Fruit fly (Drosophila melanogaster): ENCODE data around the gene mRpS6.

DNA sequence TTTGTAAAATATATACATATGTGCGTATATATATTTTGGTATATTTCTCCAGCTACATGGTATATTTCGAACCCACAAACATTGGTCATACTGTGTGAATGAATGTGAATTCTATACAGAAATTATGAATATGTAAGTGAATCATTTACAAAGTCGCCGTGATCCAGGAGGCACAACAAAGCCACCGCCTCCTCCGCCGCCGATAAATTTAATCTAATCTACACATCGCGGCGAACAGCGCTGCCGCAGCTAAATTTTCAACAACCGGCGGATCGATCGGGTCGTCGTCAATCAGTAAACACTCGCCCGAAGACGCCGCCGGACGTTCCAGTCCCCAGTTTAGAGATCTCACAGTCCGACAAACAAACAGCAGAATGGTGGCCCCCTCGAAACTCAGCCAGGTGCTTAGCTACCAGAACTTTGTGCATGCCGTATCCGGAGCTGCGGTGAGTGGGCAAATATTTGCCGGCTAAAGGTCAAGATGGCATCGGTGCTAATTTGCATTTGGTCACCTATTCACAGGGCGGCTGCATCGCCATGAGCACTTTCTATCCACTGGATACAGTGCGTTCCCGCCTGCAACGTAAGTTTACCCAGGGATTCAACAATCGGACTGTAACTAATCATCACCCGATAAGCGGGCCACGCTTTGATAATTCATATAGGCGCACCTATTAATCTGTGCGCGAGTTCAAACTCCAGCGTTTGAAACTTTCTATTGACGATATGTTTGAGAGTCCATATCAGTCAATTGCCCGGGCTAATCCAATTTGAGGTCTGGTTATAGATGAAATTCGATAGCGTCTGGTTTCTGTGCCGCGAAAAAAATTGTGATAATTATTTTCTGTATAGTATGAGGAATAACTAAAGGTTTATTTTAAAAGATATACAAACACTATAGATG lies 45.4 kb upstream of the mRpS6 start, which contains the start of gene PMP34:
- TF ChIP-seq CG12391 (tag; optimal IDR thresholded peaks at IDR 0.05) (no peak), pfk (GFP tag; optimal IDR thresholded peaks at IDR 0.05) (no peak), otp (GFP tag; IDR thresholded peaks at IDR 0.05) (no peak), CG5245 (GFP tag; optimal IDR thresholded peaks at IDR 0.05) (no peak), ewg (GFP tag; optimal IDR thresholded peaks at IDR 0.05) (no peak), h (optimal IDR thresholded peaks at IDR 0.05) (no peak), CG32767 (GFP tag; IDR thresholded peaks at IDR 0.05) (no peak), HLH3B (GFP tag; IDR thresholded peaks at IDR 0.05) (no peak), CG9727 (GFP tag; optimal IDR thresholded peaks at IDR 0.05) (no peak)
